Worm (Caenorhabditis elegans): ENCODE data around the gene smrd-1.

smrd-1 gene

ce11 chrIII:10427882-10428281 lies 7.9 kb downstream of the smrd-1 start, which contains the start of gene prp-3:
prp-3 (minus strand) TSS chrIII:10427982.
- TF ChIP-seq pat-9 (tag; optimal IDR thresholded peaks at IDR 0.05) (no peak), C38D4.7 (GFP tag; optimal IDR thresholded peaks at IDR 0.05) (no peak), F13H6.1 (tag; optimal IDR thresholded peaks at IDR 0.05) (no peak), ceh-9 (tag; optimal IDR thresholded peaks at IDR 0.05) (no peak), nhr-11 (tag; optimal IDR thresholded peaks at IDR 0.05) (no peak), nfya-1 (tag; optimal IDR thresholded peaks at IDR 0.05) (no peak), ceh-24 (tag; optimal IDR thresholded peaks at IDR 0.05) (no peak), ceh-19 (GFP tag; optimal IDR thresholded peaks at IDR 0.05) (no peak), unc-3 (GFP tag; conservative IDR thresholded peaks at IDR 0.05) (no peak), unc-3 (tag; optimal IDR thresholded peaks at IDR 0.05) (no peak), K09A11.1 (tag; optimal IDR thresholded peaks at IDR 0.05; ENCODE audit: insufficient read depth) (no peak), mec-3 (tag; optimal IDR thresholded peaks at IDR 0.05; ENCODE audit: borderline replicate concordance) (no peak), ama-1 (optimal IDR thresholded peaks at IDR 0.05) (no peak), hlh-30 (tag; optimal IDR thresholded peaks at IDR 0.05; ENCODE audit: insufficient read depth) (no peak), hlh-15 (tag; optimal IDR thresholded peaks at IDR 0.05) (no peak), syd-9 (tag; optimal IDR thresholded peaks at IDR 0.05) (no peak), eyg-1 (tag; optimal IDR thresholded peaks at IDR 0.05) (no peak)

- TF ChIP-seq F13H6.1 (tag; optimal IDR thresholded peaks at IDR 0.05) (no peak), Y22D7AL.16 (tag; optimal IDR thresholded peaks at IDR 0.05) (no peak), ceh-48 (tag; optimal IDR thresholded peaks at IDR 0.05) (no peak), ceh-18 (tag; optimal IDR thresholded peaks at IDR 0.05) (no peak), rnt-1 (tag; optimal IDR thresholded peaks at IDR 0.05) (no peak)
These were observed 11.9 kb downstream of the smrd-1 start, which contains the start of gene M03C11.6 for ce11 chrIII:10423906-10424305. M03C11.6 (minus strand) TSS chrIII:10424006.

ce11 chrIII:10421680-10422079 lies 14.1 kb downstream of the smrd-1 start:
- TF ChIP-seq Y22D7AL.16 (tag; optimal IDR thresholded peaks at IDR 0.05) (no peak), T23F11.4 (GFP tag; optimal IDR thresholded peaks at IDR 0.05) (no peak), ceh-22 (tag; optimal IDR thresholded peaks at IDR 0.05) (no peak), pag-3 (tag; optimal IDR thresholded peaks at IDR 0.05; ENCODE audit: borderline replicate concordance) (no peak), pha-2 (tag; optimal IDR thresholded peaks at IDR 0.05) (no peak), hlh-6 (tag; optimal IDR thresholded peaks at IDR 0.05) (no peak), eyg-1 (tag; optimal IDR thresholded peaks at IDR 0.05) (no peak), madf-2 (tag; optimal IDR thresholded peaks at IDR 0.05) (no peak), ceh-14 (tag; optimal IDR thresholded peaks at IDR 0.05) (no peak), npax-4 (tag; optimal IDR thresholded peaks at IDR 0.05) (no peak), syd-9 (tag; optimal IDR thresholded peaks at IDR 0.05) (no peak), hlh-13 (GFP tag; optimal IDR thresholded peaks at IDR 0.05) (no peak), gmeb-2 (tag; optimal IDR thresholded peaks at IDR 0.05) (no peak), ttx-3 (tag; optimal IDR thresholded peaks at IDR 0.05) (no peak), sdc-2 (tag; optimal IDR thresholded peaks at IDR 0.05) (no peak), hlh-15 (tag; optimal IDR thresholded peaks at IDR 0.05) (no peak)

- TF ChIP-seq ama-1 (optimal IDR thresholded peaks at IDR 0.05) (peak; percentile 49), ceh-45 (GFP tag; IDR thresholded peaks at IDR 0.05) (no peak), fkh-10 (GFP tag; optimal IDR thresholded peaks at IDR 0.05) (no peak), fax-1 (tag; optimal IDR thresholded peaks at IDR 0.05) (no peak), C38D4.7 (GFP tag; optimal IDR thresholded peaks at IDR 0.05) (no peak), odd-2 (tag; optimal IDR thresholded peaks at IDR 0.05) (no peak), eyg-1 (tag; optimal IDR thresholded peaks at IDR 0.05) (no peak), elt-2 (tag; optimal IDR thresholded peaks at IDR 0.05) (peak; percentile 34), T23F11.4 (GFP tag; optimal IDR thresholded peaks at IDR 0.05) (no peak), ceh-19 (GFP tag; optimal IDR thresholded peaks at IDR 0.05) (no peak)
These were observed 20.0 kb downstream of the smrd-1 start, which contains the start of gene ymel-1 for ce11 chrIII:10415822-10416221. ymel-1 (plus strand) TSS chrIII:10416139.
